Worm (Caenorhabditis elegans): ENCODE data around the gene ZC168.2.
A peak's percentile ranks its signal among the peaks of the same experiment; 100 is the strongest.

ZC168.2 gene

ce11 chrIV:10697022-10697979, 30.5 kb upstream of the ZC168.2 start, which contains the start of gene allo-1 (continued):
- TF ChIP-seq nhr-237 (tag; optimal IDR thresholded peaks at IDR 0.05): no peak
- TF ChIP-seq F37D6.2 (tag; optimal IDR thresholded peaks at IDR 0.05): no peak
- peak in 1 of 2 experiments; percentile 28 for TF ChIP-seq unc-62 (GFP tag; optimal IDR thresholded peaks at IDR 0.05 in 1 of 2)
- no peak for TF ChIP-seq unc-62 (tag; optimal IDR thresholded peaks at IDR 0.05)
- no peak for TF ChIP-seq ceh-82 (tag; optimal IDR thresholded peaks at IDR 0.05)
- TF ChIP-seq dpl-1 (GFP tag; optimal IDR thresholded peaks at IDR 0.05): peak; percentile 82
- TF ChIP-seq nhr-102 (tag; optimal IDR thresholded peaks at IDR 0.05): no peak
- peak; percentile 65 for TF ChIP-seq nhr-11 (tag; optimal IDR thresholded peaks at IDR 0.05)
- peak; percentile 35 to 68 for TF ChIP-seq lsy-2 (tag; optimal IDR thresholded peaks at IDR 0.05)
- peak; percentile 97 for TF ChIP-seq hlh-30 (tag; optimal IDR thresholded peaks at IDR 0.05; ENCODE audit: insufficient read depth)
- TF ChIP-seq D1046.2 (GFP tag; IDR thresholded peaks at IDR 0.05): no peak
- peak in 1 of 2 experiments; percentile 56 for TF ChIP-seq hif-1 (tag; optimal IDR thresholded peaks at IDR 0.05)
- no peak for TF ChIP-seq daf-16 (GFP tag; optimal IDR thresholded peaks at IDR 0.05)
- TF ChIP-seq daf-16 (tag; optimal IDR thresholded peaks at IDR 0.05): peak; percentile 18
- TF ChIP-seq nhr-28 (tag; optimal IDR thresholded peaks at IDR 0.05): peak; percentile 80
- peak; percentile 18 for TF ChIP-seq nhr-48 (tag; optimal IDR thresholded peaks at IDR 0.05)
- TF ChIP-seq saeg-2 (GFP tag; IDR thresholded peaks at IDR 0.05): no peak
- TF ChIP-seq nhr-77 (tag; optimal IDR thresholded peaks at IDR 0.05): peak; percentile 69
- TF ChIP-seq dve-1 (tag; optimal IDR thresholded peaks at IDR 0.05; ENCODE audit: insufficient read depth): peak; percentile 76
- peak; percentile 31 for TF ChIP-seq ama-1 (optimal IDR thresholded peaks at IDR 0.05)
- no peak for TF ChIP-seq fkh-10 (GFP tag; optimal IDR thresholded peaks at IDR 0.05)
- TF ChIP-seq dmd-9 (GFP tag; IDR thresholded peaks at IDR 0.05): 0 out of 2 replicates have a peak, but pooled peaks have one; percentile 31
- no peak for TF ChIP-seq nhr-10 (tag; optimal IDR thresholded peaks at IDR 0.05)
- TF ChIP-seq R02D3.7 (tag; optimal IDR thresholded peaks at IDR 0.05): no peak
- peak; percentile 30 for TF ChIP-seq T20F7.1 (GFP tag; optimal IDR thresholded peaks at IDR 0.05)
- no peak for TF ChIP-seq ceh-32 (tag; optimal IDR thresholded peaks at IDR 0.05; ENCODE audit: poor library complexity)
- no peak for TF ChIP-seq snpc-4 (tag; optimal IDR thresholded peaks at IDR 0.05)
- TF ChIP-seq madf-5 (GFP tag; IDR thresholded peaks at IDR 0.05): no peak
- TF ChIP-seq pqm-1 (tag; optimal IDR thresholded peaks at IDR 0.05): peak; percentile 7

ce11 chrIV:10698486-10698885, 29.3 kb upstream of the ZC168.2 start:
- no peak for TF ChIP-seq ctbp-1 (GFP tag; IDR thresholded peaks at IDR 0.05)
- no peak for TF ChIP-seq hmg-1.1 (GFP tag; IDR thresholded peaks at IDR 0.05)
- TF ChIP-seq set-16 (GFP tag; IDR thresholded peaks at IDR 0.05): peak; percentile 68
- 0 out of 2 replicates have a peak, but pooled peaks have one; percentile 55 for TF ChIP-seq dmd-8 (GFP tag; IDR thresholded peaks at IDR 0.05)
- TF ChIP-seq dve-1 (tag; optimal IDR thresholded peaks at IDR 0.05; ENCODE audit: insufficient read depth): no peak
- TF ChIP-seq lim-7 (GFP tag; IDR thresholded peaks at IDR 0.05): 0 out of 2 replicates have a peak, but pooled peaks have one; percentile 39
- TF ChIP-seq ceh-82 (tag; optimal IDR thresholded peaks at IDR 0.05): no peak
- peak in 1 of 2 experiments; percentile 17 for TF ChIP-seq unc-62 (GFP tag; optimal IDR thresholded peaks at IDR 0.05 in 1 of 2)
- TF ChIP-seq unc-62 (tag; optimal IDR thresholded peaks at IDR 0.05): no peak

ce11 chrIV:10699000-10699399, 28.8 kb upstream of the ZC168.2 start:
- TF ChIP-seq aha-1 (tag): peak; percentile 86
- no peak for TF ChIP-seq ZK546.5 (tag; optimal IDR thresholded peaks at IDR 0.05)
- no peak for TF ChIP-seq zfp-2 (tag; optimal IDR thresholded peaks at IDR 0.05)
- TF ChIP-seq dve-1 (tag; optimal IDR thresholded peaks at IDR 0.05; ENCODE audit: insufficient read depth): peak; percentile 18
- TF ChIP-seq lin-15B (tag; optimal IDR thresholded peaks at IDR 0.05): no peak
- TF ChIP-seq T20F7.1 (GFP tag; optimal IDR thresholded peaks at IDR 0.05): peak; percentile 51
- TF ChIP-seq madf-9 (GFP tag; conservative IDR thresholded peaks at IDR 0.05): no peak
- peak; percentile 20; the same call in 1 of the 2 replicates for TF ChIP-seq dmd-6 (GFP tag; IDR thresholded peaks at IDR 0.05)
